Fruit fly (Drosophila melanogaster): ENCODE data around the gene Lar.

The Lar gene

DNA sequence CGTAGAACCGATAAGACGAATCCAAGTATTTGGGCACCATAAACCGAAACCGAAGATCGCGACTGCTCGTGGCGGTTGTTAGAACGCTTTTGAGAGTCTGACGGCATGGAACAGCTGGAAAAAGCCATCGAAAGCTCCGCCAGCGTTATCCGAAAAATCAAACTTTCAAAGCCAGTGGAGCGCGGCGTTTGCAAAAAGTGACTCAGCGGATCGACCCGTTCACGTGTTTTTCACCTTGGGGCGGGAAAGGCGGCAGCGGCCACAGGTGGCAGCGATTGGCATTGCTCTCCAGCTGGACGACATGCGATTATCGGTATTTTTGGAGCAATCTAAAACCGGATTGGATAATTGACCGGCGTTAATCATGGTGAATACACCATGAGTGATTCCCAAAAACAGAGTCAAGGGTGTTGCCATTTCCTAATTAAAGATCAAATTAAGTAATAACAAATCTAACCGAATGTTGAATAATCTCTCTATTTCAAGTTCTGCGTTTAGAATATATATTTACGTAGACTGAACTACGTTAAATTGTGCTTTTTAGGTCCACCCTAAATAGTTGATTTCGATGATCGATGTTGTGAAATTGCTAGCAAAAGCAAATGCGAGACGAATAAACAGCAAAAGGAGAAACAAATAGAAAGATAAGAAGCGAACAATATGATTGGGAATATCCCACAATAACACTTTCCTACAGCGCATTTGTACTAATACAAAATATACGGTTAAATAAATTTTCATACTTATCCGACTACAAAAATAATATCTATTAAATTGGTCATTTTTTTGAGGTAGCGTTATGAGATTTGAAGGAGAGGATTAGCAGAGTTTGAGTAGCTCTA, 39.3 kb upstream of the Lar start, which contains the start of gene CG10337 (continued):
- TF ChIP-seq CG7271 (tag; optimal IDR thresholded peaks at IDR 0.05) (no peak), CG10147 (GFP tag; optimal IDR thresholded peaks at IDR 0.05) (peak; percentile 60), fd3F (GFP tag; optimal IDR thresholded peaks at IDR 0.05) (no peak), wdn (GFP tag; IDR thresholded peaks at IDR 0.05) (0 out of 2 replicates have a peak, but pooled peaks have one; percentile 39), ken (GFP tag; IDR thresholded peaks at IDR 0.05) (no peak), chinmo (GFP tag; IDR thresholded peaks at IDR 0.05; ENCODE audit: partially characterized antibody) (0 out of 4 replicates have a peak, but pooled peaks have one; percentile 32), Rx (GFP tag; IDR thresholded peaks at IDR 0.05) (no peak), ap (GFP tag; IDR thresholded peaks at IDR 0.05) (no peak), ewg (GFP tag; optimal IDR thresholded peaks at IDR 0.05) (peak; percentile 5), ind (GFP tag; optimal IDR thresholded peaks at IDR 0.05) (no peak), CG8944 (GFP tag; optimal IDR thresholded peaks at IDR 0.05) (no peak), CG1602 (GFP tag; optimal IDR thresholded peaks at IDR 0.05) (peak; percentile 6), gfzf (GFP tag; optimal IDR thresholded peaks at IDR 0.05) (no peak), Mes4 (GFP tag; optimal IDR thresholded peaks at IDR 0.05) (no peak), Six4 (GFP tag; optimal IDR thresholded peaks at IDR 0.05) (peak; percentile 18), emc (GFP tag; optimal IDR thresholded peaks at IDR 0.05) (no peak), Ptx1 (GFP tag; IDR thresholded peaks at IDR 0.05) (peak; percentile 25; the same call in 1 of the 2 replicates), HHEX (GFP tag; optimal IDR thresholded peaks at IDR 0.05) (peak; percentile 40), CG42726 (GFP tag; IDR thresholded peaks at IDR 0.05; ENCODE audit: partially characterized antibody) (no peak), CG17912 (GFP tag; optimal IDR thresholded peaks at IDR 0.05) (no peak), pzg (GFP tag; optimal IDR thresholded peaks at IDR 0.05) (no peak), Dll (GFP tag; IDR thresholded peaks at IDR 0.05; ENCODE audit: partially characterized antibody) (no peak), stc (GFP tag; IDR thresholded peaks at IDR 0.05) (no peak), CG11723 (GFP tag; optimal IDR thresholded peaks at IDR 0.05) (peak; percentile 12), Nf-YB (GFP tag; optimal IDR thresholded peaks at IDR 0.05) (peak; percentile 42), CG7963 (GFP tag; IDR thresholded peaks at IDR 0.05; ENCODE audit: partially characterized antibody) (no peak), zen2 (GFP tag; IDR thresholded peaks at IDR 0.05; ENCODE audit: partially characterized antibody) (no peak), CG8478 (optimal IDR thresholded peaks at IDR 0.05) (no peak), CG17361 (GFP tag; IDR thresholded peaks at IDR 0.05) (peak; percentile 30; the same call in 1 of the 3 replicates), CG10462 (GFP tag; optimal IDR thresholded peaks at IDR 0.05) (no peak), Pdp1 (GFP tag; optimal IDR thresholded peaks at IDR 0.05) (peak; percentile 18 to 60), hkb (optimal IDR thresholded peaks at IDR 0.05) (no peak), hkb (GFP tag; IDR thresholded peaks at IDR 0.05) (no peak; the same call in 1 of the 2 replicates), hth (optimal IDR thresholded peaks at IDR 0.05) (no peak), Myb (GFP tag; optimal IDR thresholded peaks at IDR 0.05) (peak; percentile 24), CG10565 (GFP tag; optimal IDR thresholded peaks at IDR 0.05) (no peak), dati (GFP tag; IDR thresholded peaks at IDR 0.05) (no peak), Sox100B (GFP tag; optimal IDR thresholded peaks at IDR 0.05) (peak; percentile 54), lola (GFP tag; optimal IDR thresholded peaks at IDR 0.05) (no peak), Lpt (GFP tag; optimal IDR thresholded peaks at IDR 0.05) (no peak), lilli (GFP tag; optimal IDR thresholded peaks at IDR 0.05) (peak; percentile 70), gsb (GFP tag; IDR thresholded peaks at IDR 0.05) (no peak; the same call in 1 of the 2 replicates), tup (GFP tag; optimal IDR thresholded peaks at IDR 0.05) (no peak)

Data from whole organism, embryonic.